Worm (Caenorhabditis elegans) whole organism, L4 larva: ENCODE data around the gene clec-73.

Experiments used
- F10B5.3 ChIP-seq: sonication (generic microtip); optimal IDR thresholded peaks from 2 replicates; lab custom pipeline; 2016; ENCODE audit warnings: mild to moderate bottlenecking, missing genetic modification characterization, missing compliant biosample characterization
- ZK337.2 ChIP-seq: fragments of 200-800 bp; sonication (Bioruptor generic); IDR thresholded peaks from 2 replicates; pipeline ENCODE4 v1.3.6; 2022; ENCODE audit warnings: missing genetic modification reagents, missing genetic modification characterization, missing compliant biosample characterization
- aha-1 ChIP-seq: fragments of 150-350 bp; peaks from one replicate; lab custom pipeline; 2014; ENCODE audit warnings: missing biosample characterization, missing genetic modification characterization
- egl-27 ChIP-seq: sonication (generic microtip); optimal IDR thresholded peaks from 3 replicates; lab custom pipeline; 2017; ENCODE audit warnings: missing biosample characterization, missing genetic modification reagents, missing genetic modification characterization
- mxl-3 ChIP-seq: fragments of 200-800 bp; sonication (Bioruptor generic); optimal IDR thresholded peaks from 2 replicates; lab custom pipeline; 2018; ENCODE audit warnings: mild to moderate bottlenecking, missing genetic modification characterization, missing compliant biosample characterization
- nhr-102 ChIP-seq: sonication (generic microtip); optimal IDR thresholded peaks from 2 replicates; lab custom pipeline; 2016; ENCODE audit warnings: mild to moderate bottlenecking, missing genetic modification characterization, moderate library complexity, missing compliant biosample characterization
- nhr-11 ChIP-seq: fragments of 150-350 bp; optimal IDR thresholded peaks from 2 replicates; lab custom pipeline; 2014; ENCODE audit warnings: missing biosample characterization, missing genetic modification characterization
- nhr-237 ChIP-seq: sonication (generic microtip); optimal IDR thresholded peaks from 2 replicates; lab custom pipeline; 2017; ENCODE audit warnings: missing biosample characterization, missing genetic modification characterization
- pha-4 ChIP-seq, 2 experiments: fragments of 150-350 bp in 1 of 2; fragments of 200-800 bp in 1 of 2; sonication (Bioruptor generic) in 1 of 2; IDR thresholded peaks in 1 of 2; optimal IDR thresholded peaks in 1 of 2; 2 replicates each; pipeline versions ENCODE4 v1.3.6 to Lab custom; 2014 to 2022; ENCODE audit warnings: missing genetic modification characterization in 2 of 2, missing genetic modification reagents in 2 of 2, missing biosample characterization in 1 of 2, missing compliant biosample characterization in 1 of 2
- php-3 ChIP-seq: fragments of 200-800 bp; sonication (Bioruptor generic); IDR thresholded peaks from 2 replicates; pipeline ENCODE4 v1.3.6; 2022; ENCODE audit warnings: missing genetic modification reagents, missing genetic modification characterization, missing compliant biosample characterization
- saeg-2 ChIP-seq: fragments of 200-800 bp; sonication (Bioruptor generic); IDR thresholded peaks from 2 replicates; pipeline ENCODE4 v1.3.6; 2022; ENCODE audit warnings: missing genetic modification reagents, missing genetic modification characterization, missing compliant biosample characterization
- unc-130 ChIP-seq: sonication (generic microtip); optimal IDR thresholded peaks from 2 replicates; lab custom pipeline; 2016; ENCODE audit warnings: missing genetic modification reagents, missing genetic modification characterization, missing compliant biosample characterization

DNA sequence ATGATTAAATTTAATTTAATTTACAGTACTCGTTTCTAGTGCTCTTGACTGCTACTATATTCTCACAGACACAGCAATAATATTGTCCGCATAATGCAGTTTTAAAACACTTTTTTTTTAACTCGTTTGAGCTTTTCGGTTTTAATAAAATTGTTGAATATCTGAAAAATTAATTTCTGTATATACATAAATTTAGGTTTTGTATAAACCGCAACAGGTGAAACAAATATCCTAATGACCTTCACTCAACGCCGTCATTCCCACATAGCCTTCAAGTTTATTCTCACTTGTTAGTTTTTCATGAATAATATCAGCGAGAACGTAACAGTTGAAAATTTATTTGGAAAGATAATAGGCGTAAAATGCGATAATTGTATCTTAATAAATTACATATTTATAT, 36.5 kb downstream of the clec-73 start, which contains the start of gene srz-19:
- TF ChIP-seq F10B5.3 (tag; lab: Kevin White, UChicago) (no peak), nhr-11 (tag; lab: Kevin White, UChicago) (no peak), mxl-3 (GFP tag; lab: Kevin White, UChicago) (no peak), ZK337.2 (no peak), pha-4 (GFP tag; IDR thresholded peaks at IDR 0.05; lab: Robert Waterston, UW) (no peak), pha-4 (tag; optimal IDR thresholded peaks at IDR 0.05; lab: Kevin White, UChicago) (no peak), unc-130 (no peak), egl-27 (no peak), saeg-2 (GFP tag; lab: Robert Waterston, UW) (no peak), aha-1 (tag; lab: Kevin White, UChicago) (no peak), php-3 (GFP tag; lab: Robert Waterston, UW) (no peak), nhr-102 (tag; lab: Kevin White, UChicago) (no peak), nhr-237 (tag; lab: Kevin White, UChicago) (no peak)
